Fruit fly (Drosophila melanogaster) whole organism, adult: ENCODE results near the gene CG10993.

ENCODE experiments used
- CG11617 ChIP-seq: fragments of 200-800 bp; sonication (Bioruptor generic); optimal IDR thresholded peaks from 2 replicates; lab custom pipeline; 2017; ENCODE audit warnings: mild to moderate bottlenecking, missing biosample characterization, missing genetic modification reagents, missing genetic modification characterization
- CG12768 ChIP-seq: fragments of 200-800 bp; sonication (Bioruptor generic); optimal IDR thresholded peaks from 2 replicates; lab custom pipeline; 2017; ENCODE audit warnings: missing biosample characterization, missing genetic modification characterization, mild to moderate bottlenecking, moderate library complexity, missing genetic modification reagents
- CG14711 ChIP-seq: fragments of 200-800 bp; sonication (Bioruptor generic); optimal IDR thresholded peaks from 2 replicates; lab custom pipeline; 2018; ENCODE audit warnings: missing biosample characterization, mild to moderate bottlenecking, missing genetic modification characterization, moderate library complexity
- CG1620 ChIP-seq: fragments of 200-800 bp; sonication (Bioruptor generic); optimal IDR thresholded peaks from 2 replicates; lab custom pipeline; 2016; ENCODE audit warnings: missing biosample characterization, missing genetic modification characterization
- CG33017 ChIP-seq: fragments of 200-800 bp; sonication (Bioruptor generic); optimal IDR thresholded peaks from 2 replicates; lab custom pipeline; 2018; ENCODE audit warnings: missing biosample characterization, mild to moderate bottlenecking, missing genetic modification characterization, moderate library complexity
- CG5204 ChIP-seq: fragments of 200-800 bp; sonication (Bioruptor generic); optimal IDR thresholded peaks from 2 replicates; lab custom pipeline; 2016; ENCODE audit warnings: missing biosample characterization, missing genetic modification characterization
- CG7045 ChIP-seq: fragments of 200-800 bp; sonication (Bioruptor generic); optimal IDR thresholded peaks from 2 replicates; lab custom pipeline; 2017; ENCODE audit warnings: missing biosample characterization, mild to moderate bottlenecking, missing genetic modification characterization
- CG7101 ChIP-seq: fragments of 200-800 bp; sonication (Bioruptor generic); optimal IDR thresholded peaks from 2 replicates; lab custom pipeline; 2018; ENCODE audit warnings: missing biosample characterization, mild to moderate bottlenecking, missing genetic modification characterization, moderate library complexity
- Clk ChIP-seq: fragments of 200-800 bp; sonication (Bioruptor generic); optimal IDR thresholded peaks from 2 replicates; lab custom pipeline; 2017; ENCODE audit warnings: missing biosample characterization, missing genetic modification characterization
- Crg-1 ChIP-seq: fragments of 200-800 bp; sonication (Bioruptor generic); optimal IDR thresholded peaks from 2 replicates; lab custom pipeline; 2016; ENCODE audit warnings: missing biosample characterization, missing genetic modification characterization
- Hr96 ChIP-seq: fragments of 200-800 bp; sonication (Bioruptor generic); optimal IDR thresholded peaks from 2 replicates; lab custom pipeline; 2016; ENCODE audit warnings: missing biosample characterization, missing genetic modification characterization
- Mnt ChIP-seq: fragments of 200-800 bp; sonication (Bioruptor generic); optimal IDR thresholded peaks from 2 replicates; lab custom pipeline; 2016; ENCODE audit warnings: missing biosample characterization, mild to moderate bottlenecking, missing genetic modification characterization
- bab1 ChIP-seq: fragments of 200-800 bp; sonication (Bioruptor generic); optimal IDR thresholded peaks from 3 replicates; lab custom pipeline; 2019; ENCODE audit warnings: missing biosample characterization, mild to moderate bottlenecking, missing genetic modification characterization, moderate library complexity
- cic ChIP-seq: fragments of 200-800 bp; sonication (Bioruptor generic); optimal IDR thresholded peaks from 2 replicates; lab custom pipeline; 2017; ENCODE audit warnings: missing biosample characterization, mild to moderate bottlenecking, missing genetic modification characterization, moderate library complexity
- cnc ChIP-seq, 2 experiments: fragments of >200 bp; optimal IDR thresholded peaks; 2 replicates each; lab custom pipeline; 2017
- kay ChIP-seq: fragments of 200-800 bp; sonication (Bioruptor generic); peaks from one replicate; lab custom pipeline; 2016; ENCODE audit warnings: missing biosample characterization, missing genetic modification characterization, borderline replicate concordance
- ovo ChIP-seq: fragments of 200-800 bp; sonication (Bioruptor generic); optimal IDR thresholded peaks from 2 replicates; lab custom pipeline; 2016; ENCODE audit warnings: missing biosample characterization, missing genetic modification characterization
- pad ChIP-seq: fragments of 200-800 bp; sonication (Bioruptor generic); optimal IDR thresholded peaks from 3 replicates; lab custom pipeline; 2017; ENCODE audit warnings: missing biosample characterization, missing genetic modification characterization, mild to moderate bottlenecking, moderate library complexity, missing genetic modification reagents
- tj ChIP-seq: fragments of 200-800 bp; sonication (Bioruptor generic); optimal IDR thresholded peaks from 3 replicates; lab custom pipeline; 2017; ENCODE audit warnings: missing biosample characterization, mild to moderate bottlenecking, missing genetic modification characterization, moderate library complexity
- toe ChIP-seq: fragments of 200-800 bp; sonication (Bioruptor generic); optimal IDR thresholded peaks from 2 replicates; lab custom pipeline; 2016; ENCODE audit warnings: missing biosample characterization, missing genetic modification characterization

Gene CG10993

DNA sequence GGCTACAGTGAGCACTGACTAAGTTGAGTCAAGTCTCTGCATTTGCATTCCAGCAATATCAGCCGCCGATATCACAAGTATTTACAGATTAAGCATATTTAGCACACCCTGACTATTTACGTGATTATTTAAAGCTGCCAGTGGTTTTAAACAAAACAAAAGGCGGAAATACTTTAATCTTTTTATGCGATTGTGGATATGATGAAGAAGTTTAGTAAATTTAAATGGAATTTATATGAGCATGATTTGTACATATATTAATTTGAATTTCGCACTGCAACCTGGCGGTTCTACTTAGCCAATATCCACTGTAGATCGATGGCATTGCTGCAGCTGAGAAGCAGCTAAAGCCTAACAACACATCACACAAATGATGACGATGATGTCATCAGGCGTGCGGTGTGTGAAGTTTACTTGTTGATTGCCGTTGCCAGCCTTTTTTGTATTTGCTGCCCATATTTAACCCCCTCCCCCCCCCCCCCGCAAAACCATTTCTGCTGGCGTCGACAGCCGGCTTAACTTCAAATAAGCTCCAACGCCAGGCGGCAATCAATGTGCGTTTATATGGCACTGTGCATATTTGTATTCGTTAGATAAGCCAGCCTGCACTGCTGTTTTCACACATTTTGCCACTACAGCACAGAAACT, 24.7 kb upstream of the CG10993 start:
- peak; percentile 69 for TF ChIP-seq CG5204 (GFP tag; lab: Kevin White, UChicago)
- TF ChIP-seq CG14711: peak; percentile 50
- TF ChIP-seq CG11617 (GFP tag; lab: Kevin White, UChicago): peak; percentile 71
- TF ChIP-seq tj: peak; percentile 62
- TF ChIP-seq Mnt: no peak
- peak; percentile 66 for TF ChIP-seq CG7045
- peak; percentile 60 for TF ChIP-seq Hr96 (GFP tag; lab: Kevin White, UChicago)
- no peak for TF ChIP-seq cnc (optimal IDR thresholded peaks at IDR 0.05; lab: Kevin White, UChicago)
- TF ChIP-seq kay: peak; percentile 55
- peak; percentile 50 for TF ChIP-seq pad (GFP tag; lab: Kevin White, UChicago)
- peak; percentile 40 for TF ChIP-seq CG12768 (GFP tag; lab: Kevin White, UChicago)
- peak; percentile 61 for TF ChIP-seq toe
- peak; percentile 17 for TF ChIP-seq Clk
- TF ChIP-seq cic (GFP tag; lab: Kevin White, UChicago): peak; percentile 45
- no peak for TF ChIP-seq Crg-1 (GFP tag; lab: Kevin White, UChicago)
- no peak for TF ChIP-seq CG1620 (GFP tag; lab: Kevin White, UChicago)
- peak; percentile 3 for TF ChIP-seq ovo
- peak; percentile 52 for TF ChIP-seq CG7101 (tag; lab: Kevin White, UChicago)
- TF ChIP-seq CG33017 (tag; lab: Kevin White, UChicago): peak; percentile 45
- peak; percentile 42 for TF ChIP-seq bab1

DNA sequence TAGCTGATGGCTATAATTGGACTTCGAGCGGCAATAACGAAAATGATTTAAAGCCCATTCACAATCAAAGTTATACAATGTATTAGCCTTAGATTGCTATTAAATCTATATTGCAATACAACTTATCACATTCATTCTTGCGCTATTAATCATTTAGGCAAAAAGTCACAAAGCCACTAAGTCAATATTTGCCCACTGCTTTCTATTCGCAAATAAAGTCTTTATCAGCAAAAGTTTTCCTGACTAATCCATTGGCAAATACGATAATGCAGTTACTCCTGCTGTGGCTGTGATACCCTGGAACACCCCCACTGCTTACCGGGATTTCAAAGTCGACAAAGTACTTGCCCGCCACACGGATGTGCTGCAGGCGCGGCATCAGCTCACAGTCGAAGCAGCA, 23.1 kb upstream of the CG10993 start:
- TF ChIP-seq CG11617 (GFP tag; lab: Kevin White, UChicago) (peak; percentile 37), cic (GFP tag; lab: Kevin White, UChicago) (peak; percentile 86), CG7045 (peak; percentile 21), Crg-1 (GFP tag; lab: Kevin White, UChicago) (peak; percentile 21), CG33017 (tag; lab: Kevin White, UChicago) (peak; percentile 5), CG14711 (peak; percentile 25), ovo (peak; percentile 53), Mnt (no peak), tj (no peak), bab1 (no peak), pad (GFP tag; lab: Kevin White, UChicago) (peak; percentile 47), Hr96 (GFP tag; lab: Kevin White, UChicago) (no peak), kay (peak; percentile 1), toe (no peak), cnc (optimal IDR thresholded peaks at IDR 0.05; lab: Kevin White, UChicago) (no peak), CG7101 (tag; lab: Kevin White, UChicago) (peak; percentile 62), Clk (no peak), CG12768 (GFP tag; lab: Kevin White, UChicago) (peak; percentile 62), CG1620 (GFP tag; lab: Kevin White, UChicago) (no peak), CG5204 (GFP tag; lab: Kevin White, UChicago) (no peak)

DNA sequence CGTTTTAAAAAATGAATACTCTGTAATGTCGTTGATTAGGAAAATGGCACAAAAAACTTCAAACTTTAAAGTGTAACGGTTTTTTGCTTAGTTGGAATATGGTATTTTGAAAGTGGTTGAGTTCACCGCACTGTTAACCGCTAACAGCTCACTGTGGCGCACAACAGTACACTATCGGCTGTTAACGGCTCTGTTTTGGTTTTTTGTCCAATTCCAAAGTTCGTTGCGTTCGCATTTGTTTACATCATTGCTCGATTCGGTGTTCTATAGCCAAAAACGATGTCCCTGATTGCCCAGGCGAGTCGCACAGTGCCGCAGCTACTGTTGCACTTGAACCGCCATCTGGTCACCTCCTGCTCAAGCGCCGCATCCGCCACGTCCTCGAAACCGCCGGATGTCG, 20.6 kb upstream of the CG10993 start, which contains the start of gene CG11095:
Gene CG11095, plus strand, starts transcription at position 205 of the 400 bp plus-strand sequence.
- TF ChIP-seq CG12768 (GFP tag; lab: Kevin White, UChicago) (peak; percentile 45), CG7101 (tag; lab: Kevin White, UChicago) (no peak), CG1620 (GFP tag; lab: Kevin White, UChicago) (no peak)

DNA sequence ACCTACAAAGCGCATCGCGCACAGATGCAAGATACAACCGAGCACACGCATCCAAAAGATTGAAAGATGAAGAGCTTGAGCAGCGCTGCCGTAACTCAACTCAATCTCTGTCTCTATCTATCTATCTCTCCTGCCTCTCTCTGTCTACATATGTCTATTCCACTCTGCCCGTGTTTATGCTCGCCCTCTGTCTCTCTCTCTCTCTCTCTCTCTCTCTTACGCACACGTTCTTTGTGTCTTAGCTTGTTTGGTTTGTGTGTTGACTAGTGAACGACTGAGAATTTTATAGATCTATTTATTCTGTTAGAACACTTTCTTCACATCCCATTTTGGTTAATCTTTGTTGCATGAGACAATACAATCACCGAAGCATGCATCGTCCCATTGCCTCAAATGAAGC, 14.6 kb upstream of the CG10993 start:
- no peak for TF ChIP-seq CG7101 (tag; lab: Kevin White, UChicago)
- no peak for TF ChIP-seq cnc (optimal IDR thresholded peaks at IDR 0.05; lab: Kevin White, UChicago)
- no peak for TF ChIP-seq Hr96 (GFP tag; lab: Kevin White, UChicago)
- TF ChIP-seq Mnt: no peak
- TF ChIP-seq CG14711: no peak
- TF ChIP-seq CG1620 (GFP tag; lab: Kevin White, UChicago): no peak

DNA sequence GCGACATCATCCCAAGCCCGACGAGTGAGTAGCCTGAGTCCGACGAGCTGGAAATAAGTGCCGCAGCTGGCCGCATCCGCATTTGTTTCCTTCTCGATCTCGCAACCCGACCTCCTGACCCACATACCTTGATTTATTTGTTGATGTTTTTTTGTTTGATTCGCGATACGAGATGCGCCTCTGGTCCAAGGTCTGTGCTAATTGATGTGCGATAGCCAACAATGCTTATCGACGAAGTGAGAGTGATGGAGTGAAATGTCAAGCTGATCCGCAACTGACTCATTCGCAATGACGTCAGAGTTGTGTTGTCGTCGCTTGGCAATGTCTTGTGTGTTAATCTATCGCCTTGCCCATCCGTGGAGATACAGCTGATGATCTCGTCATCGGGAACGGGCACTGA, 13.5 kb upstream of the CG10993 start:
- no peak for TF ChIP-seq Clk
- TF ChIP-seq kay: no peak
- TF ChIP-seq cnc (optimal IDR thresholded peaks at IDR 0.05; lab: Kevin White, UChicago): no peak
- no peak for TF ChIP-seq CG14711
- TF ChIP-seq CG1620 (GFP tag; lab: Kevin White, UChicago): no peak
- no peak for TF ChIP-seq CG7101 (tag; lab: Kevin White, UChicago)
- TF ChIP-seq bab1: no peak
- TF ChIP-seq CG5204 (GFP tag; lab: Kevin White, UChicago): no peak
- no peak for TF ChIP-seq CG7045
- no peak for TF ChIP-seq Mnt
- TF ChIP-seq Hr96 (GFP tag; lab: Kevin White, UChicago): no peak
- no peak for TF ChIP-seq cic (GFP tag; lab: Kevin White, UChicago)
- TF ChIP-seq CG11617 (GFP tag; lab: Kevin White, UChicago): no peak

DNA sequence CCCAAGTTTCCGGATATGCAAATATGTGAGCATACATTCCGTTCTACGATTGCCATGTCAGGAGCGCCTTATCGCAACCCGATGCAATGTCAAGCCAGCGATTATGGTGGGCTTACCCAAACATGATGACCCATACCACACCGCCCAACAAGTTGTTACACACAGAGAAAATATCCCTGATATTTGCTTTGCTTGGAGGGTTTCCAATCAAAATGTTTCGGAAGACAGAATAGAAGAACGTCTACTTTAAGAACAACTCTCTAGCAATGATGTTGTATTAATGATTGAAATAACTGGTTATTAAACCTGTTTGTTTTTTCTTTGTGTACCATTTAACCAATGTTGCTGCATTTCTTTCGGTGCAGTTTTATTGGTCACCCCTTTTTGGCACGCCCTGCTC, 9.8 kb upstream of the CG10993 start:
- TF ChIP-seq toe (no peak), Hr96 (GFP tag; lab: Kevin White, UChicago) (no peak), tj (peak; percentile 22), kay (no peak), ovo (no peak)

DNA sequence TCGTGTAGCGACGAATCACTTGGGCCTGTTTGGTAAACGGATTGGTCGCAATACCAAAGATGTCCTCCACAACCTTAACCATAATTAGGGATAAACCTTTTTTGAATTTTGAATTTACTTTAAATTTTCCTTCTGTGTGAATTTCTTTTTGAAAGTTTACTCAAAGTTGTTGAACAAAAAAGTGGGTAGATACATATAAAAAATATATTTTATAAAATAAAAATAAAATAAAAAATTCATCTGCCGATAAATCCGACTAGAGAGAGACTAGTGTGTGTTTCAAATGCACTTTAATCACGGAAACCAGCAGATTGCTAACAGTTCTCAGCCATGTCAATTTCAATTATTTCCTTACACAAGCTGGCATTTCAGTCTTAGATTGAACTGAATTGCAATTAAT, 6.6 kb upstream of the CG10993 start, which contains the start of gene CG10996:
Gene CG10996, minus strand, starts transcription at position 101 of the 400 bp plus-strand sequence.
- TF ChIP-seq Clk: no peak
- TF ChIP-seq cnc (optimal IDR thresholded peaks at IDR 0.05; lab: Kevin White, UChicago): no peak
- TF ChIP-seq CG11617 (GFP tag; lab: Kevin White, UChicago): no peak
- TF ChIP-seq ovo: no peak
- TF ChIP-seq CG5204 (GFP tag; lab: Kevin White, UChicago): no peak
- TF ChIP-seq CG7045: no peak
- no peak for TF ChIP-seq CG12768 (GFP tag; lab: Kevin White, UChicago)
- no peak for TF ChIP-seq tj
- TF ChIP-seq kay: no peak
- TF ChIP-seq toe: no peak
- TF ChIP-seq pad (GFP tag; lab: Kevin White, UChicago): no peak
- no peak for TF ChIP-seq CG1620 (GFP tag; lab: Kevin White, UChicago)
- no peak for TF ChIP-seq CG14711
- no peak for TF ChIP-seq bab1
- no peak for TF ChIP-seq Mnt
- no peak for TF ChIP-seq CG7101 (tag; lab: Kevin White, UChicago)
- TF ChIP-seq CG33017 (tag; lab: Kevin White, UChicago): no peak
